Fruit fly (Drosophila melanogaster): ENCODE results near the gene CG9555.
A peak's percentile ranks its signal among the peaks of the same experiment; 100 is the strongest.

CG9555 gene

DNA sequence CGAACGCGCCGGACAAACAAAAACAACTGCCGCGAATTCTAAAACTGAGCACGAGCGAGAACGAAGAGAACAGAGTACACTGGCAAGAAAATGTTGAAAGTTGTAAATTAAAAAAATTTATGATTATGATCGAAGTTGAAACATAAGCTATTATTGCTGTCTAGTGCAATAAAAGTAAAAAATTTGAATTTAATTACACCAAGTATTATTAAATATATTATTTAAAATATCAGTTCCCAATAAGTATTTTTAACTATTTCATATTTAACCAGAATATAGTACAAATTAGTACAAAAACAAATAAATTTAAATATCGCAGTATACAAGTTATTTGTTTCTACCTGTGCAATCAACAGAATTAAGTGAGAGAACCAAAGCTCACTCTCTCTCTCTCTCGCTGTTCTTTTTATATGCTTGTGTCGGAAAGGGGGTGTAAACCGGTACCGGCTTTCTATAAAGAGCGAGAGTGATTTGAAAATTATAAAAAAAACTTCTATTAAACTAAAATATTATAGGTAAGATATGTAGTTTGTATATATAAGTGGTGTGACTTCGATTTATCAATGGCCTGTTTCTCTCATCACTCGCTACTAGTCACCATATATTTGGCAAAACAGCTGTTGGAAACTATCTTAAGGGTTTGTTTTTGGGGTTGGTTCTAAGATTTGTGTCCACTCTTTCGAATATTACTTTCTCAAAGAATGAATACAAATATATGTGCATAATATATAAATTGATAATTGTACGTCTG lies 40.2 kb upstream of the CG9555 start, which contains the start of gene C1GalTA (continued):
- TF ChIP-seq btn (GFP tag; optimal IDR thresholded peaks at IDR 0.05) (no peak), Fer3 (tag; optimal IDR thresholded peaks at IDR 0.05) (peak; percentile 98), E2f2 (GFP tag; IDR thresholded peaks at IDR 0.05) (peak; percentile 83), CG4707 (GFP tag; optimal IDR thresholded peaks at IDR 0.05) (peak; percentile 75), seq (GFP tag; IDR thresholded peaks at IDR 0.05) (peak; percentile 91), da (GFP tag; optimal IDR thresholded peaks at IDR 0.05) (no peak), Fer2 (tag; optimal IDR thresholded peaks at IDR 0.05) (peak; percentile 95), MTF-1 (GFP tag; optimal IDR thresholded peaks at IDR 0.05; ENCODE audit: borderline replicate concordance) (peak; percentile 85), CG32772 (GFP tag; IDR thresholded peaks at IDR 0.05) (peak; percentile 94), croc (GFP tag; conservative IDR thresholded peaks at IDR 0.05) (peak; percentile 96), slp2 (GFP tag; optimal IDR thresholded peaks at IDR 0.05) (peak; percentile 37), unc-4 (GFP tag; IDR thresholded peaks at IDR 0.05; ENCODE audit: partially characterized antibody) (no peak), pzg (GFP tag; optimal IDR thresholded peaks at IDR 0.05) (peak; percentile 6), Dbx (GFP tag; IDR thresholded peaks at IDR 0.05) (peak; percentile 96), CG4328 (GFP tag; optimal IDR thresholded peaks at IDR 0.05) (peak; percentile 96), Meics (GFP tag; optimal IDR thresholded peaks at IDR 0.05) (peak; percentile 99), Hr51 (GFP tag; optimal IDR thresholded peaks at IDR 0.05) (peak; percentile 73 to 99), esg (GFP tag; conservative IDR thresholded peaks at IDR 0.05) (peak; percentile 92), grn (GFP tag; optimal IDR thresholded peaks at IDR 0.05) (peak; percentile 64), CG13296 (GFP tag; optimal IDR thresholded peaks at IDR 0.05) (peak; percentile 99), cad (GFP tag; optimal IDR thresholded peaks at IDR 0.05) (no peak), H15 (GFP tag; IDR thresholded peaks at IDR 0.05) (peak; percentile 89), CG4282 (GFP tag; optimal IDR thresholded peaks at IDR 0.05) (no peak), disco-r (GFP tag; optimal IDR thresholded peaks at IDR 0.05) (peak; percentile 58), chn (GFP tag; optimal IDR thresholded peaks at IDR 0.05) (peak; percentile 49), crol (GFP tag; IDR thresholded peaks at IDR 0.05) (peak; percentile 68), CG5245 (GFP tag; optimal IDR thresholded peaks at IDR 0.05) (peak; percentile 84), pb (GFP tag; optimal IDR thresholded peaks at IDR 0.05) (peak; percentile 11), Nf-YB (GFP tag; optimal IDR thresholded peaks at IDR 0.05) (peak; percentile 92), CG8388 (GFP tag; optimal IDR thresholded peaks at IDR 0.05) (peak; percentile 99), CTCF (GFP tag; optimal IDR thresholded peaks at IDR 0.05) (peak; percentile 61), CG18011 (GFP tag; optimal IDR thresholded peaks at IDR 0.05) (peak; percentile 79), eyg (GFP tag; optimal IDR thresholded peaks at IDR 0.05) (peak; percentile 40), wor (GFP tag; IDR thresholded peaks at IDR 0.05) (peak; percentile 90), Deaf1 (tag; optimal IDR thresholded peaks at IDR 0.05) (peak; percentile 93), D19B (GFP tag; optimal IDR thresholded peaks at IDR 0.05) (peak; percentile 88), CG18262 (tag; optimal IDR thresholded peaks at IDR 0.05) (peak; percentile 100), Hmx (GFP tag; optimal IDR thresholded peaks at IDR 0.05) (no peak), Vsx1 (GFP tag; optimal IDR thresholded peaks at IDR 0.05) (peak; percentile 90), CkIIα-i1 (GFP tag; IDR thresholded peaks at IDR 0.05) (no peak), CG13624 (GFP tag; optimal IDR thresholded peaks at IDR 0.05) (peak; percentile 61), pita (GFP tag; optimal IDR thresholded peaks at IDR 0.05) (no peak), Dip3 (GFP tag; optimal IDR thresholded peaks at IDR 0.05) (peak; percentile 50), CG17186 (GFP tag; optimal IDR thresholded peaks at IDR 0.05) (peak; percentile 60), gfzf (GFP tag; optimal IDR thresholded peaks at IDR 0.05) (no peak), bowl (GFP tag; IDR thresholded peaks at IDR 0.05) (peak; percentile 86), CG14667 (GFP tag; IDR thresholded peaks at IDR 0.05) (peak; percentile 94; the same call in 1 of the 2 replicates), jumu (GFP tag; optimal IDR thresholded peaks at IDR 0.05) (peak; percentile 9), C15 (GFP tag; IDR thresholded peaks at IDR 0.05) (peak; percentile 83; the same call in 2 of the 3 replicates), ato (GFP tag; IDR thresholded peaks at IDR 0.05; ENCODE audit: partially characterized antibody) (no peak)

Data from whole organism, embryonic.